Worm (Caenorhabditis elegans) whole organism, young adult: ENCODE results near the gene sfrp-1.

Experiments used
- B0019.2 ChIP-seq: fragments of 200-800 bp; sonication (Bioruptor generic); conservative IDR thresholded peaks from 2 replicates; pipeline ENCODE4 v1.3.6; 2022; ENCODE audit warnings: missing genetic modification reagents, missing genetic modification characterization, missing compliant biosample characterization
- C17E4.6 ChIP-seq: fragments of 200-800 bp; sonication (Bioruptor generic); IDR thresholded peaks from 2 replicates; pipeline ENCODE4 v1.3.6; 2022; ENCODE audit warnings: missing genetic modification reagents, missing genetic modification characterization, missing compliant biosample characterization
- F22D6.2 ChIP-seq: sonication (generic microtip); optimal IDR thresholded peaks from 2 replicates; lab custom pipeline; 2016; ENCODE audit warnings: mild to moderate bottlenecking, missing genetic modification characterization, missing compliant biosample characterization
- F33H1.4 ChIP-seq: fragments of 200-800 bp; sonication (Bioruptor generic); IDR thresholded peaks from 2 replicates; pipeline ENCODE4 v1.3.6; 2022; ENCODE audit warnings: missing genetic modification reagents, missing genetic modification characterization, missing compliant biosample characterization
- F49E8.2 ChIP-seq: sonication (generic microtip); optimal IDR thresholded peaks from 3 replicates; lab custom pipeline; 2017; ENCODE audit warnings: missing genetic modification characterization, mild to moderate bottlenecking, missing compliant biosample characterization, antibody characterized with exemption, moderate library complexity; ENCODE audit not compliant: insufficient read depth
- F52B5.7 ChIP-seq: sonication (generic microtip); optimal IDR thresholded peaks from 2 replicates; lab custom pipeline; 2016; ENCODE audit warnings: mild to moderate bottlenecking, missing genetic modification characterization, missing compliant biosample characterization
- F55B11.4 ChIP-seq: sonication (generic microtip); optimal IDR thresholded peaks from 2 replicates; lab custom pipeline; 2016; ENCODE audit warnings: missing compliant biosample characterization, missing genetic modification characterization, borderline replicate concordance; ENCODE audit not compliant: insufficient read depth
- F57C9.4 ChIP-seq: sonication (generic microtip); optimal IDR thresholded peaks from 2 replicates; lab custom pipeline; 2017; ENCODE audit warnings: mild to moderate bottlenecking, missing genetic modification characterization, missing compliant biosample characterization
- T26A5.8 ChIP-seq: sonication (generic microtip); optimal IDR thresholded peaks from 2 replicates; lab custom pipeline; 2016; ENCODE audit warnings: missing genetic modification characterization, missing compliant biosample characterization
- Y53F4B.3 ChIP-seq: fragments of 200-800 bp; sonication (Bioruptor generic); IDR thresholded peaks from 2 replicates; pipeline ENCODE4 v1.3.6; 2022; ENCODE audit warnings: missing genetic modification reagents, missing genetic modification characterization, missing compliant biosample characterization
- Y67H2A.10 ChIP-seq: fragments of 200-800 bp; sonication (Bioruptor generic); conservative IDR thresholded peaks from 2 replicates; pipeline ENCODE4 v1.3.6; 2022; ENCODE audit warnings: missing genetic modification reagents, missing genetic modification characterization, missing compliant biosample characterization
- Y95B8A.8 ChIP-seq: fragments of 200-800 bp; sonication (Bioruptor generic); IDR thresholded peaks from 2 replicates; pipeline ENCODE4 v1.3.6; 2022; ENCODE audit warnings: missing genetic modification reagents, missing genetic modification characterization, missing compliant biosample characterization
- ama-1 ChIP-seq, 3 experiments: fragments of 150-350 bp in 1 of 3; sonication (generic microtip) in 2 of 3; optimal IDR thresholded peaks; 2 replicates each; lab custom pipeline; 2014 to 2018; ENCODE audit warnings: missing biosample characterization in 2 of 3, missing genetic modification characterization in 2 of 3, missing genetic modification reagents in 2 of 3
- attf-3 ChIP-seq: fragments of 200-800 bp; sonication (Bioruptor generic); conservative IDR thresholded peaks from 2 replicates; pipeline ENCODE4 v1.3.6; 2022; ENCODE audit warnings: missing genetic modification reagents, missing genetic modification characterization, missing compliant biosample characterization
- bed-2 ChIP-seq: fragments of 200-800 bp; sonication (Bioruptor generic); IDR thresholded peaks from 2 replicates; pipeline ENCODE4 v1.3.6; 2022; ENCODE audit warnings: missing genetic modification reagents, missing genetic modification characterization, missing compliant biosample characterization
- ceh-58 ChIP-seq: fragments of 200-800 bp; sonication (Bioruptor generic); IDR thresholded peaks from 2 replicates; pipeline ENCODE4 v1.3.6; 2022; ENCODE audit warnings: missing genetic modification characterization, missing compliant biosample characterization
- chd-7 ChIP-seq: sonication (generic microtip); optimal IDR thresholded peaks from 2 replicates; lab custom pipeline; 2016; ENCODE audit warnings: mild to moderate bottlenecking, missing genetic modification characterization, moderate library complexity, missing compliant biosample characterization
- die-1 ChIP-seq: sonication (generic microtip); optimal IDR thresholded peaks from 2 replicates; lab custom pipeline; 2016; ENCODE audit warnings: missing genotype, mild to moderate bottlenecking, missing genetic modification characterization, missing compliant biosample characterization
- efl-1 ChIP-seq: fragments of 150-350 bp; optimal IDR thresholded peaks from 2 replicates; lab custom pipeline; 2014; ENCODE audit warnings: missing biosample characterization, missing genetic modification reagents, missing genetic modification characterization
- gei-17 ChIP-seq: fragments of 200-800 bp; sonication (Bioruptor generic); optimal IDR thresholded peaks from 2 replicates; lab custom pipeline; 2018; ENCODE audit warnings: mild to moderate bottlenecking, missing genetic modification characterization, missing compliant biosample characterization
- hlh-26 ChIP-seq: fragments of 200-800 bp; sonication (Bioruptor generic); conservative IDR thresholded peaks from 2 replicates; pipeline ENCODE4 v1.3.6; 2022; ENCODE audit warnings: missing genetic modification reagents, missing genetic modification characterization, missing compliant biosample characterization
- lag-1 ChIP-seq: fragments of 200-800 bp; sonication (Bioruptor generic); IDR thresholded peaks from 2 replicates; pipeline ENCODE4 v1.3.6; 2022; ENCODE audit warnings: missing genetic modification reagents, missing genetic modification characterization, missing compliant biosample characterization
- let-607 ChIP-seq, 2 experiments: fragments of 200-800 bp in 1 of 2; sonication (Bioruptor generic) in 1 of 2; sonication (generic microtip) in 1 of 2; optimal IDR thresholded peaks; 2 replicates each; lab custom pipeline; 2016 to 2018; ENCODE audit warnings: mild to moderate bottlenecking in 2 of 2, missing compliant biosample characterization in 2 of 2, missing genetic modification characterization in 2 of 2, moderate library complexity in 2 of 2, missing genotype in 1 of 2
- lin-26 ChIP-seq: fragments of 200-800 bp; sonication (Bioruptor generic); IDR thresholded peaks from 2 replicates; pipeline ENCODE4 v1.3.6; 2022; ENCODE audit warnings: missing genetic modification reagents, missing genetic modification characterization, missing compliant biosample characterization
- lsl-1 ChIP-seq: fragments of 200-800 bp; sonication (Bioruptor generic); optimal IDR thresholded peaks from 2 replicates; lab custom pipeline; 2018; ENCODE audit warnings: mild to moderate bottlenecking, missing genetic modification characterization, moderate library complexity, missing compliant biosample characterization
- madf-8 ChIP-seq: fragments of 200-800 bp; sonication (Bioruptor generic); conservative IDR thresholded peaks from 2 replicates; pipeline ENCODE4 v1.3.6; 2022; ENCODE audit warnings: missing genetic modification reagents, missing genetic modification characterization, missing compliant biosample characterization
- mcd-1 ChIP-seq: fragments of 200-800 bp; sonication (Bioruptor generic); IDR thresholded peaks from 2 replicates; pipeline ENCODE4 v1.3.6; 2022; ENCODE audit warnings: missing genetic modification reagents, missing genetic modification characterization, missing compliant biosample characterization
- mes-4 ChIP-seq: sonication (generic microtip); optimal IDR thresholded peaks from 2 replicates; lab custom pipeline; 2016; ENCODE audit warnings: missing genotype, missing genetic modification characterization, missing compliant biosample characterization
- nhr-80 ChIP-seq: sonication (generic microtip); optimal IDR thresholded peaks from 2 replicates; lab custom pipeline; 2016; ENCODE audit warnings: missing genetic modification characterization, missing compliant biosample characterization
- nhr-90 ChIP-seq: sonication (generic microtip); optimal IDR thresholded peaks from 2 replicates; lab custom pipeline; 2016; ENCODE audit warnings: missing genotype, mild to moderate bottlenecking, missing genetic modification characterization, missing compliant biosample characterization
- repo-1 ChIP-seq: sonication (generic microtip); optimal IDR thresholded peaks from 2 replicates; lab custom pipeline; 2017; ENCODE audit warnings: mild to moderate bottlenecking, missing genetic modification characterization, missing compliant biosample characterization
- snpc-4 ChIP-seq, 5 experiments: fragments of 150-350 bp in 1 of 5; sonication (generic microtip) in 4 of 5; optimal IDR thresholded peaks; 2 replicates each; lab custom pipeline; 2014 to 2018; ENCODE audit warnings: missing genetic modification characterization in 5 of 5, missing biosample characterization in 3 of 5, antibody characterized with exemption in 2 of 5, mild to moderate bottlenecking in 2 of 5, missing compliant biosample characterization in 2 of 5, missing genotype in 2 of 5, moderate library complexity in 2 of 5, missing genetic modification reagents in 1 of 5
- tbp1 ChIP-seq: fragments of 200-800 bp; sonication (Bioruptor generic); optimal IDR thresholded peaks from 2 replicates; lab custom pipeline; 2018; ENCODE audit warnings: mild to moderate bottlenecking, missing genetic modification characterization, missing compliant biosample characterization
- tlf-1 ChIP-seq: fragments of 200-800 bp; sonication (Bioruptor generic); optimal IDR thresholded peaks from 2 replicates; lab custom pipeline; 2018; ENCODE audit warnings: mild to moderate bottlenecking, missing genetic modification characterization, missing compliant biosample characterization
- unc-62 ChIP-seq: fragments of 150-350 bp; optimal IDR thresholded peaks from 2 replicates; lab custom pipeline; 2014; ENCODE audit warnings: missing biosample characterization, missing genetic modification reagents, missing genetic modification characterization
- ztf-26 ChIP-seq: sonication (generic microtip); optimal IDR thresholded peaks from 2 replicates; lab custom pipeline; 2017; ENCODE audit warnings: missing genetic modification characterization, missing compliant biosample characterization
- ztf-3 ChIP-seq: fragments of 200-800 bp; sonication (Bioruptor generic); optimal IDR thresholded peaks from 2 replicates; lab custom pipeline; 2018; ENCODE audit warnings: mild to moderate bottlenecking, missing genetic modification characterization, missing compliant biosample characterization
- ztf-6 ChIP-seq: fragments of 200-800 bp; sonication (Bioruptor generic); IDR thresholded peaks from 2 replicates; pipeline ENCODE4 v1.3.6; 2022; ENCODE audit warnings: missing genetic modification reagents, missing genetic modification characterization, missing compliant biosample characterization

Gene sfrp-1

DNA sequence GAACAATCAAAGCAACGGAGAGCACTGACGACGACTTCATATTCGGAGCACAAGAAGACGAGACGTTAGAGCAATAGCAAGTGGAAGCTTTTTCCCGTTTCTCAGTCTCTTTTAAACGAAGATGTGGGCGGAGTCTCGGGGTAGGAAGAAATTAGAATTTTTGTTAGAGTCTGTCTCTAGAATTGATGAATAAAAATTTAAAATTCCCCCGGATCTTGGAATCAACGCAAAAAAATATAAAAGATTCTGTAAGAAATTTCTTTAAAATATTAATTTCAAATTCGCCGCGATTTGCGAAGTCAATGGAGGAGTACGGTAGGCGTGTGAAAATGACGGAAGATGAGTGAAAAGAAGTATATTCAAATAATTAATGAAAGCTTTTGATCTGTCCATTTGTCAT is 11.2 kb upstream of the sfrp-1 start, which contains the start of gene nlp-71:
nlp-71 (minus strand) TSS at position 101 of the 400 bp plus-strand sequence.
- TF ChIP-seq Y95B8A.8 = no peak
- TF ChIP-seq tbp1 (GFP tag; lab: Kevin White, UChicago) = no peak

DNA sequence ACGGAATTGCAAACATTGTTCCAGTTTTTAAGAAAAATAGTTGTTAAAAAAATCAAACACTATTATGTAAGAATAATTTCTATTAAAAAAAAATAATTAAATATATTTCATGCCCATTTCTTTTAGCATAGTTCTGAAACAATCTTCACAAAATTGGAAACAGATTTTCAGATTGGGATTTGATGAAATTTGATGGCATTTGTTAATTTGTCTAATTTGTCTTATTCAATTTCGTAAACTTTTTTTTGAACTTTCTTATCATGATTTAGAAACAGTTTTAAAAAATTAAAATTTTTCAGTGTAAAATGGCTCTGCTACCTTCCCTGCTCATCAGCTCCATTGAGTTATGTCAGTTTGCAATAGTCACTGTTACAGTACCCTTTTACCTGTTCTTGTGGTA is 2.6 kb upstream of the sfrp-1 start, which contains the start of gene srv-13:
srv-13 (plus strand) TSS at position 301 of the 400 bp plus-strand sequence.
- TF ChIP-seq let-607 (tag; optimal IDR thresholded peaks at IDR 0.05; lab: Kevin White, UChicago) = no peak
- no peak for TF ChIP-seq repo-1
- TF ChIP-seq F22D6.2 = no peak
- TF ChIP-seq mes-4 (tag; lab: Kevin White, UChicago) = no peak
- TF ChIP-seq F33H1.4 (GFP tag; lab: Robert Waterston, UW) = no peak
- TF ChIP-seq lsl-1 (GFP tag; lab: Kevin White, UChicago) = no peak
- TF ChIP-seq C17E4.6 = no peak
- no peak for TF ChIP-seq ama-1 (optimal IDR thresholded peaks at IDR 0.05; lab: Kevin White, UChicago)
- no peak for TF ChIP-seq ama-1 (GFP tag; optimal IDR thresholded peaks at IDR 0.05; lab: Kevin White, UChicago)
- TF ChIP-seq ztf-6 (GFP tag; lab: Robert Waterston, UW) = no peak
- no peak for TF ChIP-seq bed-2 (GFP tag; lab: Robert Waterston, UW)
- TF ChIP-seq F52B5.7 (tag; lab: Kevin White, UChicago) = no peak
- TF ChIP-seq nhr-90 = no peak
- no peak for TF ChIP-seq ztf-26
- no peak for TF ChIP-seq nhr-80
- TF ChIP-seq ztf-3 (GFP tag; lab: Kevin White, UChicago) = no peak
- no peak for TF ChIP-seq B0019.2
- TF ChIP-seq F49E8.2 (tag; lab: Kevin White, UChicago) = no peak
- no peak for TF ChIP-seq lin-26 (GFP tag; lab: Robert Waterston, UW)

DNA sequence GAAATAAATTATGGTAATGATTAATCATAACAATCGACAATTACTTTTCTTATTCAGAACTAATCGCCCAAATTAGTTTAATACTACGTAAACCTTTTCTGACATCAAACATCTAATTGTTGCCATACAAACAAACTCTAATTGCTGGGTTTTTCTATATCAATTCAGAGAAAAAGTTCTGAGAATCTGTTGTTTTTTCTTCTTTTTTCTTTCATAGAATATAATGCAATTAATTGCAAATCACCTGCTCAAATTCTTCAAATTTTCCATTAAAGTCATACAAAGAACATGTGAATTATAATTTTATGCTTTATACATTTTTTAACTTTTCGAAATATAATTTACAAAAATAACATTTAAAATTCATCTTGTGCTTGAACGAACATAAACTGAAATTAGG is 1.2 kb upstream of the sfrp-1 start:
- no peak for TF ChIP-seq mcd-1 (GFP tag; lab: Robert Waterston, UW)
- no peak for TF ChIP-seq lag-1 (GFP tag; lab: Robert Waterston, UW)
- no peak for TF ChIP-seq F22D6.2
- TF ChIP-seq snpc-4 (GFP tag; optimal IDR thresholded peaks at IDR 0.05; lab: Kevin White, UChicago) = no peak
- TF ChIP-seq snpc-4 (tag; optimal IDR thresholded peaks at IDR 0.05; lab: Kevin White, UChicago) = no peak
- no peak for TF ChIP-seq unc-62 (GFP tag; lab: Kevin White, UChicago)
- TF ChIP-seq tbp1 (GFP tag; lab: Kevin White, UChicago) = no peak
- TF ChIP-seq repo-1 = no peak
- TF ChIP-seq, all 124 proteins: peak for 0

DNA sequence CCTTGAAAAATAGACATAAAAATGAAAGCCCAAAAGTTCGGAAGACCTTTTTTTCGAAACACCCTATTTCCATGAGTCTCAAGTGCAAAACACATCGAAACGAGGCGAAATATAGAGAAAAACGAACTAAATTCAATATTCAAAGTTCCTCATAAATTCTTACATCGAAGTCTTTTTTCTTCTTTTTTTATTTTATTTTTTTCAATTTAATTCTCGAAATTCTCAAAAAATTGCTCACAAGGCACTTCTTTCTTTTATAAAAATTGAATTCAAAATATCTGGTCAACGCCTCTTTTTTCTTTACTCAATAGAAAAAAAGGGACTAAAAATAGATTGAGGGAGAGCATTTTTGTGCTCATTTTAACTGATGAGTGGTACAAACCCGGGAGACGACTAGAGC is 7.0 kb downstream of the sfrp-1 start:
- TF ChIP-seq attf-3 (no peak), nhr-90 (no peak), Y67H2A.10 (no peak), F52B5.7 (tag; lab: Kevin White, UChicago) (no peak), efl-1 (GFP tag; lab: Kevin White, UChicago) (no peak), Y53F4B.3 (GFP tag; lab: Robert Waterston, UW) (no peak), madf-8 (GFP tag; lab: Robert Waterston, UW) (no peak), chd-7 (no peak), hlh-26 (GFP tag; lab: Robert Waterston, UW) (no peak), F55B11.4 (tag; lab: Kevin White, UChicago) (no peak), ceh-58 (GFP tag; lab: Robert Waterston, UW) (no peak), unc-62 (GFP tag; lab: Kevin White, UChicago) (no peak), tlf-1 (GFP tag; lab: Kevin White, UChicago) (no peak), gei-17 (GFP tag; lab: Kevin White, UChicago) (no peak), F57C9.4 (tag; lab: Kevin White, UChicago) (no peak), die-1 (tag; lab: Kevin White, UChicago) (no peak), T26A5.8 (tag; lab: Kevin White, UChicago) (no peak), lin-26 (GFP tag; lab: Robert Waterston, UW) (no peak)
